Fruit fly (Drosophila melanogaster) whole organism, pupa: ENCODE data around the gene CG5290.

ENCODE experiments used
- CG13204 ChIP-seq: fragments of 200-800 bp; sonication (Bioruptor generic); optimal IDR thresholded peaks from 2 replicates; lab custom pipeline; 2018; ENCODE audit warnings: missing biosample characterization, mild to moderate bottlenecking, missing genetic modification characterization, moderate library complexity
- CG34367 ChIP-seq: fragments of 200-800 bp; sonication (Bioruptor generic); optimal IDR thresholded peaks from 2 replicates; lab custom pipeline; 2018; ENCODE audit warnings: missing biosample characterization, mild to moderate bottlenecking, missing genetic modification characterization
- CG8159 ChIP-seq: fragments of 200-800 bp; sonication (Bioruptor generic); optimal IDR thresholded peaks from 3 replicates; lab custom pipeline; 2018; ENCODE audit warnings: missing biosample characterization, mild to moderate bottlenecking, missing genetic modification characterization, moderate library complexity
- CG8301 ChIP-seq: fragments of 200-800 bp; sonication (Bioruptor generic); optimal IDR thresholded peaks from 2 replicates; lab custom pipeline; 2018; ENCODE audit warnings: missing biosample characterization, mild to moderate bottlenecking, missing genetic modification characterization
- EcR ChIP-seq: fragments of 200-800 bp; sonication (Bioruptor generic); optimal IDR thresholded peaks from 3 replicates; lab custom pipeline; 2019; ENCODE audit warnings: missing biosample characterization, missing genetic modification characterization, mild to moderate bottlenecking, moderate library complexity, missing genetic modification reagents
- Pif1A ChIP-seq: fragments of 200-800 bp; sonication (Bioruptor generic); optimal IDR thresholded peaks from 3 replicates; lab custom pipeline; 2016; ENCODE audit warnings: missing biosample characterization, missing genetic modification characterization
- Snoo ChIP-seq: fragments of 200-800 bp; sonication (Bioruptor generic); optimal IDR thresholded peaks from 3 replicates; lab custom pipeline; 2017; ENCODE audit warnings: missing biosample characterization, mild to moderate bottlenecking, missing genetic modification characterization, inconsistent platforms
- fd96Ca ChIP-seq: fragments of 200-800 bp; sonication (Bioruptor generic); IDR thresholded peaks from 3 replicates; pipeline ENCODE4 v1.3.6; 2022; ENCODE audit warnings: missing biosample characterization, missing genetic modification characterization
- rn ChIP-seq: fragments of 200-800 bp; sonication (Bioruptor generic); IDR thresholded peaks from 2 replicates; pipeline ENCODE4 v1.3.6; 2022; ENCODE audit warnings: missing biosample characterization, missing genetic modification characterization

dm6 chr3L:17922182-17923102, 10.1 kb upstream of the CG5290 start:
- no peak for TF ChIP-seq Snoo
- TF ChIP-seq CG13204 (GFP tag; lab: Kevin White, UChicago) = no peak
- TF ChIP-seq EcR (GFP tag; lab: Kevin White, UChicago) = peak; percentile 31
- TF ChIP-seq rn = no peak
- TF ChIP-seq fd96Ca (GFP tag; lab: Robert Waterston, UW) = no peak
- TF ChIP-seq CG8301 (tag; lab: Kevin White, UChicago) = no peak
- no peak for TF ChIP-seq Pif1A
- no peak for TF ChIP-seq CG34367 (tag; lab: Kevin White, UChicago)
- no peak for TF ChIP-seq CG8159 (tag; lab: Kevin White, UChicago)
